Worm (Caenorhabditis elegans) whole organism, mixed stage, embryonic: ENCODE results near the gene bus-18.

Experiments
- M03D4.4 ChIP-seq: sonication (generic microtip); optimal IDR thresholded peaks from 2 replicates; lab custom pipeline; 2017; ENCODE audit warnings: mild to moderate bottlenecking, missing genetic modification characterization, missing compliant biosample characterization
- bed-3 ChIP-seq: fragments of 200-800 bp; sonication (Bioruptor generic); optimal IDR thresholded peaks from 3 replicates; lab custom pipeline; 2018; ENCODE audit warnings: mild to moderate bottlenecking, missing genetic modification characterization, moderate library complexity, missing compliant biosample characterization
- elt-3 ChIP-seq: fragments of 150-350 bp; optimal IDR thresholded peaks from 2 replicates; lab custom pipeline; 2014; ENCODE audit warnings: missing biosample characterization, missing genetic modification characterization
- ham-2 ChIP-seq: fragments of 200-800 bp; sonication (Bioruptor generic); optimal IDR thresholded peaks from 2 replicates; lab custom pipeline; 2018; ENCODE audit warnings: mild to moderate bottlenecking, missing genetic modification characterization, missing compliant biosample characterization
- lsy-2 ChIP-seq: fragments of 150-350 bp; optimal IDR thresholded peaks from 2 replicates; lab custom pipeline; 2014; ENCODE audit warnings: missing biosample characterization, missing genetic modification characterization
- mep-1 ChIP-seq: fragments of 150-350 bp; optimal IDR thresholded peaks from 2 replicates; lab custom pipeline; 2017; ENCODE audit warnings: missing biosample characterization, missing genetic modification reagents, missing genetic modification characterization, inconsistent platforms
- nhr-237 ChIP-seq: fragments of 150-350 bp; optimal IDR thresholded peaks from 2 replicates; lab custom pipeline; 2014; ENCODE audit warnings: missing biosample characterization, missing genetic modification characterization
- nhr-28 ChIP-seq: fragments of 150-350 bp; optimal IDR thresholded peaks from 2 replicates; lab custom pipeline; 2014; ENCODE audit warnings: missing biosample characterization, missing genetic modification characterization
- nhr-76 ChIP-seq: sonication (generic microtip); optimal IDR thresholded peaks from 2 replicates; lab custom pipeline; 2017; ENCODE audit warnings: missing biosample characterization, missing genetic modification characterization
- pha-4 ChIP-seq: fragments of 150-350 bp; optimal IDR thresholded peaks from 2 replicates; lab custom pipeline; 2018; ENCODE audit warnings: missing biosample characterization, missing genetic modification reagents, missing genetic modification characterization
- snpc-4 ChIP-seq: fragments of 150-350 bp; optimal IDR thresholded peaks from 2 replicates; lab custom pipeline; 2014; ENCODE audit warnings: missing biosample characterization, missing genetic modification characterization
- unc-39 ChIP-seq: fragments of 150-350 bp; optimal IDR thresholded peaks from 2 replicates; lab custom pipeline; 2014; ENCODE audit warnings: missing biosample characterization, missing genetic modification characterization
- unc-62 ChIP-seq: fragments of 150-350 bp; optimal IDR thresholded peaks from 2 replicates; lab custom pipeline; 2014; ENCODE audit warnings: missing biosample characterization, missing genetic modification reagents, missing genetic modification characterization
- ztf-11 ChIP-seq: fragments of 150-350 bp; optimal IDR thresholded peaks from 2 replicates; lab custom pipeline; 2014; ENCODE audit warnings: missing biosample characterization, missing genetic modification characterization

- TF ChIP-seq ztf-11 (tag; lab: Kevin White, UChicago), result no peak
- TF ChIP-seq ham-2 (GFP tag; lab: Kevin White, UChicago), result no peak
- no peak for TF ChIP-seq pha-4
- no peak for TF ChIP-seq snpc-4 (tag; lab: Kevin White, UChicago)
- no peak for TF ChIP-seq bed-3 (GFP tag; lab: Kevin White, UChicago)
- no peak for TF ChIP-seq M03D4.4
- no peak for TF ChIP-seq nhr-76
- no peak for TF ChIP-seq unc-39 (tag; lab: Kevin White, UChicago)
- no peak for TF ChIP-seq nhr-28 (tag; lab: Kevin White, UChicago)
- TF ChIP-seq lsy-2 (tag; lab: Kevin White, UChicago), result no peak
- TF ChIP-seq mep-1 (tag; lab: Kevin White, UChicago), result no peak
- no peak for TF ChIP-seq nhr-237 (tag; lab: Kevin White, UChicago)
- TF ChIP-seq unc-62, result no peak
- TF ChIP-seq elt-3 (tag; lab: Kevin White, UChicago), result no peak
Measured at ce11 chrV:11725971-11726370, 47.5 kb upstream of the bus-18 start, which contains the start of gene daf-11.
